Worm (Caenorhabditis elegans) whole organism, L2 larva: ENCODE measurements around the gene tag-321.

ENCODE experiments used
- blmp-1 ChIP-seq: sonication (generic microtip); optimal IDR thresholded peaks from 2 replicates; lab custom pipeline; 2017; ENCODE audit warnings: missing genetic modification characterization, mild to moderate bottlenecking, missing compliant biosample characterization, antibody characterized with exemption, moderate library complexity; ENCODE audit not compliant: insufficient read depth
- ceh-82 ChIP-seq: fragments of 150-350 bp; optimal IDR thresholded peaks from 2 replicates; lab custom pipeline; 2014; ENCODE audit warnings: missing biosample characterization, missing genetic modification characterization

ce11 chrIV:7775725-7776124 lies 7.9 kb downstream of the tag-321 start, which contains the start of gene swd-2.1:
- no peak for TF ChIP-seq ceh-82 (tag; lab: Kevin White, UChicago)
- no peak for TF ChIP-seq blmp-1 (tag; lab: Kevin White, UChicago)
